Worm (Caenorhabditis elegans) whole organism, L3 larva: Measurements from ENCODE around the gene memb-2.

Experiments
- ZK546.5 ChIP-seq: sonication (generic microtip); optimal IDR thresholded peaks from 2 replicates; lab custom pipeline; 2017; ENCODE audit warnings: missing biosample characterization, missing genetic modification characterization
- ceh-16 ChIP-seq: sonication (generic microtip); optimal IDR thresholded peaks from 2 replicates; lab custom pipeline; 2017; ENCODE audit warnings: missing biosample characterization, missing genetic modification characterization
- ceh-82 ChIP-seq: fragments of 150-350 bp; optimal IDR thresholded peaks from 2 replicates; lab custom pipeline; 2014; ENCODE audit warnings: missing biosample characterization, missing genetic modification characterization
- egl-5 ChIP-seq: fragments of 150-350 bp; optimal IDR thresholded peaks from 2 replicates; lab custom pipeline; 2017; ENCODE audit warnings: missing biosample characterization, missing genetic modification reagents, missing genetic modification characterization, inconsistent platforms
- fos-1 ChIP-seq: fragments of 150-350 bp; optimal IDR thresholded peaks from 2 replicates; lab custom pipeline; 2014; ENCODE audit warnings: missing biosample characterization, missing genetic modification characterization
- jun-1 ChIP-seq: fragments of 150-350 bp; optimal IDR thresholded peaks from 2 replicates; lab custom pipeline; 2014; ENCODE audit warnings: missing biosample characterization, missing genetic modification reagents, missing genetic modification characterization
- nhr-237 ChIP-seq: fragments of 150-350 bp; optimal IDR thresholded peaks from 2 replicates; lab custom pipeline; 2014; ENCODE audit warnings: missing biosample characterization, missing genetic modification characterization
- nhr-25 ChIP-seq: sonication (generic microtip); optimal IDR thresholded peaks from 2 replicates; lab custom pipeline; 2017; ENCODE audit warnings: missing biosample characterization, missing genetic modification characterization
- nhr-28 ChIP-seq: fragments of 150-350 bp; optimal IDR thresholded peaks from 2 replicates; lab custom pipeline; 2014; ENCODE audit warnings: missing biosample characterization, missing genetic modification characterization
- nhr-67 ChIP-seq: fragments of 150-350 bp; optimal IDR thresholded peaks from 2 replicates; lab custom pipeline; 2014; ENCODE audit warnings: missing biosample characterization, missing genetic modification characterization
- pha-4 ChIP-seq: fragments of 150-350 bp; optimal IDR thresholded peaks from 2 replicates; lab custom pipeline; 2014; ENCODE audit warnings: missing biosample characterization, missing genetic modification reagents, missing genetic modification characterization
- snpc-4 ChIP-seq: fragments of 150-350 bp; optimal IDR thresholded peaks from 2 replicates; lab custom pipeline; 2014; ENCODE audit warnings: missing biosample characterization, missing genetic modification characterization
- unc-62 ChIP-seq: fragments of 150-350 bp; sonication (generic microtip); optimal IDR thresholded peaks from 4 replicates; lab custom pipeline; 2014; ENCODE audit warnings: missing biosample characterization, missing genetic modification reagents, missing genetic modification characterization
- zag-1 ChIP-seq: fragments of 150-350 bp; optimal IDR thresholded peaks from 2 replicates; lab custom pipeline; 2014; ENCODE audit warnings: missing biosample characterization, missing genetic modification characterization

- TF ChIP-seq fos-1 (tag; lab: Kevin White, UChicago): no peak
- TF ChIP-seq unc-62 (GFP tag; lab: Kevin White, UChicago): no peak
- no peak for TF ChIP-seq jun-1
- no peak for TF ChIP-seq snpc-4 (tag; lab: Kevin White, UChicago)
- no peak for TF ChIP-seq nhr-25 (tag; lab: Kevin White, UChicago)
- TF ChIP-seq ZK546.5: no peak
- TF ChIP-seq egl-5 (tag; lab: Kevin White, UChicago): no peak
- TF ChIP-seq ceh-16 (tag; lab: Kevin White, UChicago): no peak
- no peak for TF ChIP-seq pha-4 (tag; lab: Kevin White, UChicago)
- no peak for TF ChIP-seq nhr-28 (tag; lab: Kevin White, UChicago)
- TF ChIP-seq zag-1 (tag; lab: Kevin White, UChicago): no peak
- no peak for TF ChIP-seq nhr-237 (tag; lab: Kevin White, UChicago)
- TF ChIP-seq ceh-82 (tag; lab: Kevin White, UChicago): no peak
- no peak for TF ChIP-seq nhr-67 (tag; lab: Kevin White, UChicago)
Measured at ce11 chrV:5591887-5592286, 28.1 kb downstream of the memb-2 start.
